Worm (Caenorhabditis elegans) whole organism, L1 larva: Measurements from ENCODE around the gene tmem-24.

Experiments used
- C16A3.4 ChIP-seq: fragments of 150-350 bp; optimal IDR thresholded peaks from 2 replicates; lab custom pipeline; 2014; ENCODE audit warnings: missing biosample characterization, missing genetic modification characterization
- aha-1 ChIP-seq: fragments of 150-350 bp; optimal IDR thresholded peaks from 2 replicates; lab custom pipeline; 2014; ENCODE audit warnings: missing biosample characterization, missing genetic modification characterization
- aly-2 ChIP-seq: fragments of 150-350 bp; optimal IDR thresholded peaks from 2 replicates; lab custom pipeline; 2014; ENCODE audit warnings: missing biosample characterization, missing genetic modification characterization
- ama-1 ChIP-seq: fragments of 150-350 bp; optimal IDR thresholded peaks from 2 replicates; lab custom pipeline; 2014
- blmp-1 ChIP-seq: fragments of 150-350 bp; optimal IDR thresholded peaks from 2 replicates; lab custom pipeline; 2014; ENCODE audit warnings: missing biosample characterization, missing genetic modification characterization
- ceh-63 ChIP-seq: fragments of 200-800 bp; sonication (Bioruptor generic); optimal IDR thresholded peaks from 2 replicates; lab custom pipeline; 2018; ENCODE audit warnings: mild to moderate bottlenecking, missing genetic modification characterization, missing compliant biosample characterization
- ceh-8 ChIP-seq: fragments of 200-800 bp; sonication (Bioruptor generic); optimal IDR thresholded peaks from 2 replicates; lab custom pipeline; 2018; ENCODE audit warnings: mild to moderate bottlenecking, missing genetic modification characterization, moderate library complexity, missing compliant biosample characterization
- ceh-90 ChIP-seq: sonication (generic microtip); optimal IDR thresholded peaks from 2 replicates; lab custom pipeline; 2016; ENCODE audit warnings: missing genetic modification characterization, missing compliant biosample characterization
- dpl-1 ChIP-seq, 3 experiments: fragments of 150-350 bp in 2 of 3; sonication (generic microtip) in 1 of 3; optimal IDR thresholded peaks; 2 replicates each; lab custom pipeline; 2014 to 2017; ENCODE audit warnings: missing biosample characterization in 3 of 3, missing genetic modification characterization in 3 of 3, missing genetic modification reagents in 3 of 3
- dsc-1 ChIP-seq: sonication (generic microtip); optimal IDR thresholded peaks from 2 replicates; lab custom pipeline; 2016; ENCODE audit warnings: mild to moderate bottlenecking, missing genetic modification characterization, missing compliant biosample characterization
- efl-1 ChIP-seq, 4 experiments: fragments of 150-350 bp; optimal IDR thresholded peaks in 3 of 4; peaks in 1 of 4; 1 replicate in 1 of 4; 2 replicates in 3 of 4; lab custom pipeline; 2014; ENCODE audit warnings: missing biosample characterization in 2 of 4, missing genetic modification characterization in 2 of 4, missing genetic modification reagents in 2 of 4
- efl-3 ChIP-seq: fragments of 200-800 bp; sonication (Bioruptor generic); optimal IDR thresholded peaks from 2 replicates; lab custom pipeline; 2018; ENCODE audit warnings: mild to moderate bottlenecking, missing genetic modification characterization, missing compliant biosample characterization
- egl-13 ChIP-seq: sonication (generic microtip); optimal IDR thresholded peaks from 2 replicates; lab custom pipeline; 2016; ENCODE audit warnings: missing genotype, missing genetic modification reagents, missing genetic modification characterization, missing compliant biosample characterization
- elt-2 ChIP-seq: sonication (generic microtip); optimal IDR thresholded peaks from 2 replicates; lab custom pipeline; 2016; ENCODE audit warnings: missing genetic modification characterization, mild to moderate bottlenecking, inconsistent platforms, missing compliant biosample characterization, missing genetic modification reagents
- elt-3 ChIP-seq, 6 experiments: fragments of 150-350 bp in 1 of 6; sonication (generic microtip); optimal IDR thresholded peaks; 2 replicates each; lab custom pipeline; 2017 to 2018; ENCODE audit warnings: missing biosample characterization in 6 of 6, missing genetic modification characterization in 6 of 6, inconsistent platforms in 1 of 6
- fos-1 ChIP-seq: fragments of 150-350 bp; optimal IDR thresholded peaks from 2 replicates; lab custom pipeline; 2014; ENCODE audit warnings: missing biosample characterization, missing genetic modification characterization
- hlh-4 ChIP-seq: sonication (generic microtip); optimal IDR thresholded peaks from 2 replicates; lab custom pipeline; 2016; ENCODE audit warnings: mild to moderate bottlenecking, missing genetic modification characterization, missing compliant biosample characterization
- irx-1 ChIP-seq: sonication (generic microtip); optimal IDR thresholded peaks from 2 replicates; lab custom pipeline; 2016; ENCODE audit warnings: missing genetic modification characterization, missing compliant biosample characterization
- jun-1 ChIP-seq: fragments of 150-350 bp; optimal IDR thresholded peaks from 2 replicates; lab custom pipeline; 2014; ENCODE audit warnings: missing biosample characterization, missing genetic modification reagents, missing genetic modification characterization
- lin-13 ChIP-seq: fragments of 150-350 bp; optimal IDR thresholded peaks from 2 replicates; lab custom pipeline; 2014; ENCODE audit warnings: missing biosample characterization, missing genetic modification reagents, missing genetic modification characterization
- lin-14 ChIP-seq: fragments of 200-800 bp; sonication (Bioruptor generic); optimal IDR thresholded peaks from 2 replicates; lab custom pipeline; 2018; ENCODE audit warnings: mild to moderate bottlenecking, missing genetic modification characterization, moderate library complexity, missing compliant biosample characterization
- lin-15B ChIP-seq: fragments of 150-350 bp; sonication (generic microtip); optimal IDR thresholded peaks from 3 replicates; lab custom pipeline; 2014; ENCODE audit warnings: missing biosample characterization, missing genetic modification characterization
- mab-9 ChIP-seq: fragments of 200-800 bp; sonication (Bioruptor generic); IDR thresholded peaks from 2 replicates; pipeline ENCODE4 v1.3.6; 2022; ENCODE audit warnings: missing genetic modification reagents, missing genetic modification characterization, missing compliant biosample characterization
- mdl-1 ChIP-seq, 2 experiments: fragments of 150-350 bp; optimal IDR thresholded peaks; 2 replicates each; lab custom pipeline; 2014 to 2017; ENCODE audit warnings: missing biosample characterization in 2 of 2, missing genetic modification characterization in 2 of 2, inconsistent platforms in 1 of 2
- mep-1 ChIP-seq: fragments of 150-350 bp; optimal IDR thresholded peaks from 2 replicates; lab custom pipeline; 2014; ENCODE audit warnings: missing biosample characterization, missing genetic modification characterization
- nhr-11 ChIP-seq: fragments of 150-350 bp; optimal IDR thresholded peaks from 2 replicates; lab custom pipeline; 2014; ENCODE audit warnings: missing biosample characterization, missing genetic modification characterization
- nhr-12 ChIP-seq: sonication (generic microtip); optimal IDR thresholded peaks from 2 replicates; lab custom pipeline; 2017; ENCODE audit warnings: missing biosample characterization, missing genetic modification characterization
- nhr-20 ChIP-seq: sonication (generic microtip); optimal IDR thresholded peaks from 2 replicates; lab custom pipeline; 2016; ENCODE audit warnings: mild to moderate bottlenecking, missing genetic modification characterization, missing compliant biosample characterization
- nhr-28 ChIP-seq: fragments of 150-350 bp; optimal IDR thresholded peaks from 2 replicates; lab custom pipeline; 2014; ENCODE audit warnings: missing biosample characterization, missing genetic modification characterization
- nhr-76 ChIP-seq: sonication (generic microtip); optimal IDR thresholded peaks from 2 replicates; lab custom pipeline; 2017; ENCODE audit warnings: missing biosample characterization, missing genetic modification characterization
- nhr-77 ChIP-seq: fragments of 150-350 bp; optimal IDR thresholded peaks from 2 replicates; lab custom pipeline; 2014; ENCODE audit warnings: missing biosample characterization, missing genetic modification characterization
- nhr-84 ChIP-seq: sonication (generic microtip); optimal IDR thresholded peaks from 2 replicates; lab custom pipeline; 2017; ENCODE audit warnings: missing biosample characterization, missing genetic modification characterization
- nhr-85 ChIP-seq: sonication (generic microtip); peaks from one replicate; lab custom pipeline; 2016; ENCODE audit warnings: missing genetic modification characterization, inconsistent platforms, missing compliant biosample characterization
- nhr-90 ChIP-seq: sonication (generic microtip); optimal IDR thresholded peaks from 2 replicates; lab custom pipeline; 2016; ENCODE audit warnings: mild to moderate bottlenecking, missing genetic modification characterization, missing compliant biosample characterization; ENCODE audit not compliant: poor library complexity
- pag-3 ChIP-seq: sonication (generic microtip); optimal IDR thresholded peaks from 2 replicates; lab custom pipeline; 2017; ENCODE audit warnings: missing genetic modification characterization, mild to moderate bottlenecking, missing compliant biosample characterization, antibody characterized with exemption, borderline replicate concordance; ENCODE audit not compliant: insufficient read depth
- pax-3 ChIP-seq: fragments of 200-800 bp; sonication (Bioruptor generic); optimal IDR thresholded peaks from 2 replicates; lab custom pipeline; 2018; ENCODE audit warnings: mild to moderate bottlenecking, missing genetic modification characterization, moderate library complexity, missing compliant biosample characterization
- rnt-1 ChIP-seq: sonication (generic microtip); optimal IDR thresholded peaks from 2 replicates; lab custom pipeline; 2016; ENCODE audit warnings: mild to moderate bottlenecking, missing genetic modification characterization, moderate library complexity, missing compliant biosample characterization
- skn-1 ChIP-seq: fragments of 150-350 bp; optimal IDR thresholded peaks from 2 replicates; lab custom pipeline; 2014; ENCODE audit warnings: missing biosample characterization, missing genetic modification characterization
- snu-23 ChIP-seq: sonication (generic microtip); optimal IDR thresholded peaks from 2 replicates; lab custom pipeline; 2016; ENCODE audit warnings: missing genetic modification characterization, missing compliant biosample characterization
- sox-4 ChIP-seq: sonication (generic microtip); optimal IDR thresholded peaks from 2 replicates; lab custom pipeline; 2016; ENCODE audit warnings: missing genetic modification characterization, missing compliant biosample characterization
- sptf-1 ChIP-seq: fragments of 150-350 bp; optimal IDR thresholded peaks from 2 replicates; lab custom pipeline; 2014; ENCODE audit warnings: missing biosample characterization, missing genetic modification characterization
- sup-37 ChIP-seq: fragments of 200-800 bp; sonication (Bioruptor generic); optimal IDR thresholded peaks from 2 replicates; lab custom pipeline; 2018; ENCODE audit warnings: mild to moderate bottlenecking, missing genetic modification characterization, missing compliant biosample characterization
- tlp-1 ChIP-seq: fragments of 150-350 bp; optimal IDR thresholded peaks from 2 replicates; lab custom pipeline; 2014; ENCODE audit warnings: missing biosample characterization, missing genetic modification characterization
- unc-130 ChIP-seq: fragments of 150-350 bp; optimal IDR thresholded peaks from 2 replicates; lab custom pipeline; 2017; ENCODE audit warnings: missing biosample characterization, missing genetic modification characterization, inconsistent platforms
- unc-30 ChIP-seq: sonication (generic microtip); optimal IDR thresholded peaks from 2 replicates; lab custom pipeline; 2017; ENCODE audit warnings: missing biosample characterization, missing genetic modification characterization
- unc-62 ChIP-seq: fragments of 150-350 bp; optimal IDR thresholded peaks from 2 replicates; lab custom pipeline; 2014; ENCODE audit warnings: missing biosample characterization, missing genetic modification reagents, missing genetic modification characterization
- unc-86 ChIP-seq: sonication (generic microtip); optimal IDR thresholded peaks from 2 replicates; lab custom pipeline; 2016; ENCODE audit warnings: missing genetic modification characterization, missing compliant biosample characterization
- vab-15 ChIP-seq: sonication (generic microtip); optimal IDR thresholded peaks from 2 replicates; lab custom pipeline; 2017; ENCODE audit warnings: missing genotype, mild to moderate bottlenecking, missing genetic modification characterization, missing compliant biosample characterization
- xbp-1 ChIP-seq: sonication (generic microtip); optimal IDR thresholded peaks from 2 replicates; lab custom pipeline; 2016; ENCODE audit warnings: missing genetic modification characterization, missing compliant biosample characterization
- zag-1 ChIP-seq: fragments of 150-350 bp; optimal IDR thresholded peaks from 2 replicates; lab custom pipeline; 2014; ENCODE audit warnings: missing biosample characterization, missing genetic modification characterization
- zip-4 ChIP-seq: fragments of 200-800 bp; sonication (Bioruptor generic); optimal IDR thresholded peaks from 2 replicates; lab custom pipeline; 2018; ENCODE audit warnings: mild to moderate bottlenecking, missing genetic modification characterization, moderate library complexity, missing compliant biosample characterization
- ztf-11 ChIP-seq, 2 experiments: sonication (generic microtip); optimal IDR thresholded peaks; 2 replicates each; lab custom pipeline; 2016 to 2017; ENCODE audit warnings: missing genetic modification characterization in 2 of 2, missing biosample characterization in 1 of 2, missing compliant biosample characterization in 1 of 2

The tmem-24 gene

DNA sequence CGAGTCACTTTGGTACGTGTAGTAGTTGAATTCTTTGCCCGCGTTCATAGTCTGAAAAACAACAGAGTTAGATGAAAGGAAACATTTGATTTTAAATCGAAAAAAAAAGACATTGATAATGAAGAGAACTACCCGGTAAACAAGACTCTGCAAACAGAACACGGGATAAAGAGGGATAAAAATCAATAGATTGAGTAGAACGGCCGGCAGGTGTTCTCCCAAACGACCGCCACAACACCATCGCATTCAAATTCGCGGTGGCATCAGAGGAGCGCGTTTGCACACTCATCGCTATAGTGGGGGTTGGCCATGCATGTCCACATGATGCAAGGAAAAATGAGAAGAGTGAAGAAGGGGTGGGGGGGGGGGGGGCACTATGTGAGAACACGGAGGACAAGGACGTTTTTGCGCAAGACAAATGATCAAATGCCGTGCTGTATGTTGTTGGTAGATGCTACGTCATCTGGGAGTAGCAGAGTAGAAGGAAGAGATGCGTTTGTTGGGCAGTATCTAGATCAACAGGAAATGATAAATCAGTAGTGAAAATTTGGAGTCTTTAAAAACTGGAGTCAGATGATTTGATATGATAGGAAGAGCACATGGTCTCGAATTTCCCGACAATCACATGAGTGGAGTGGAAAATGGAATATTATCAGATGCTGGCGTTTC lies 33.9 kb upstream of the tmem-24 start, which contains the start of gene tag-52 (continued):
- no peak for TF ChIP-seq unc-30 (tag; lab: Kevin White, UChicago)
- TF ChIP-seq ceh-8 (GFP tag; lab: Kevin White, UChicago): no peak
- TF ChIP-seq ceh-63 (GFP tag; lab: Kevin White, UChicago): peak; percentile 97
- TF ChIP-seq elt-2 (tag; lab: Kevin White, UChicago): peak; percentile 86
- no peak for TF ChIP-seq sptf-1 (tag; lab: Kevin White, UChicago)
- TF ChIP-seq nhr-12 (tag; lab: Kevin White, UChicago): no peak
- peak; percentile 7 for TF ChIP-seq efl-3 (GFP tag; lab: Kevin White, UChicago)
- no peak for TF ChIP-seq ama-1 (lab: Kevin White, UChicago)
- TF ChIP-seq irx-1 (tag; lab: Kevin White, UChicago): no peak
- TF ChIP-seq snu-23 (GFP tag; lab: Kevin White, UChicago): peak; percentile 60
- peak; percentile 27 to 70 (median 48) for TF ChIP-seq dpl-1 (GFP tag; optimal IDR thresholded peaks at IDR 0.05; lab: Kevin White, UChicago)
- no peak for TF ChIP-seq unc-130 (tag; lab: Kevin White, UChicago)
- no peak for TF ChIP-seq sox-4
- peak in 1 of 2 experiments; percentile 65 for TF ChIP-seq efl-1 (optimal IDR thresholded peaks at IDR 0.05; lab: Kevin White, UChicago)
- TF ChIP-seq efl-1 (GFP tag; optimal IDR thresholded peaks at IDR 0.05 in 1 of 2; lab: Kevin White, UChicago): peak; percentile 68 to 97
- peak; percentile 90 for TF ChIP-seq lin-14 (GFP tag; lab: Kevin White, UChicago)
- no peak for TF ChIP-seq zip-4 (GFP tag; lab: Kevin White, UChicago)
- TF ChIP-seq nhr-84: no peak
- TF ChIP-seq nhr-11: no peak
- TF ChIP-seq jun-1: no peak
- TF ChIP-seq rnt-1: peak; percentile 26
- TF ChIP-seq pag-3: no peak
- no peak for TF ChIP-seq lin-13 (GFP tag; lab: Kevin White, UChicago)
- no peak for TF ChIP-seq dsc-1 (tag; lab: Kevin White, UChicago)
- TF ChIP-seq zag-1 (tag; lab: Kevin White, UChicago): no peak
- peak; percentile 39 for TF ChIP-seq nhr-90 (tag; lab: Kevin White, UChicago)
- TF ChIP-seq tlp-1 (tag; lab: Kevin White, UChicago): no peak
- TF ChIP-seq sup-37: no peak
- no peak for TF ChIP-seq nhr-28
- TF ChIP-seq nhr-20: peak; percentile 74
- peak; percentile 94 for TF ChIP-seq nhr-85 (tag; lab: Kevin White, UChicago)
- no peak for TF ChIP-seq skn-1
- TF ChIP-seq unc-86: no peak
- TF ChIP-seq mep-1 (tag; lab: Kevin White, UChicago): peak; percentile 53
- no peak for TF ChIP-seq hlh-4 (tag; lab: Kevin White, UChicago)
- TF ChIP-seq lin-15B (tag; lab: Kevin White, UChicago): no peak
- TF ChIP-seq xbp-1 (tag; lab: Kevin White, UChicago): no peak
- TF ChIP-seq aha-1 (tag; lab: Kevin White, UChicago): no peak
- TF ChIP-seq nhr-77 (tag; lab: Kevin White, UChicago): no peak
- no peak for TF ChIP-seq mab-9 (GFP tag; lab: Robert Waterston, UW)
- TF ChIP-seq C16A3.4 (tag; lab: Kevin White, UChicago): peak; percentile 16
- TF ChIP-seq mdl-1 (tag; optimal IDR thresholded peaks at IDR 0.05; lab: Kevin White, UChicago): peak in 1 of 2 experiments; percentile 33
- no peak for TF ChIP-seq pax-3 (tag; lab: Kevin White, UChicago)
- no peak for TF ChIP-seq fos-1
- TF ChIP-seq unc-62: no peak
- no peak for TF ChIP-seq vab-15 (tag; lab: Kevin White, UChicago)
- TF ChIP-seq egl-13 (tag; lab: Kevin White, UChicago): no peak
- TF ChIP-seq blmp-1: peak; percentile 53
- TF ChIP-seq elt-3 (tag; optimal IDR thresholded peaks at IDR 0.05; lab: Kevin White, UChicago): peak in 2 of 6 experiments; percentile 35 to 39
- no peak for TF ChIP-seq nhr-76 (tag; lab: Kevin White, UChicago)
- no peak for TF ChIP-seq ceh-90
- no peak for TF ChIP-seq aly-2 (tag; lab: Kevin White, UChicago)
- no peak for TF ChIP-seq ztf-11 (tag; optimal IDR thresholded peaks at IDR 0.05; lab: Kevin White, UChicago)
